Fruit fly (Drosophila melanogaster): ENCODE measurements around the gene Qtzl.

Qtzl gene

DNA sequence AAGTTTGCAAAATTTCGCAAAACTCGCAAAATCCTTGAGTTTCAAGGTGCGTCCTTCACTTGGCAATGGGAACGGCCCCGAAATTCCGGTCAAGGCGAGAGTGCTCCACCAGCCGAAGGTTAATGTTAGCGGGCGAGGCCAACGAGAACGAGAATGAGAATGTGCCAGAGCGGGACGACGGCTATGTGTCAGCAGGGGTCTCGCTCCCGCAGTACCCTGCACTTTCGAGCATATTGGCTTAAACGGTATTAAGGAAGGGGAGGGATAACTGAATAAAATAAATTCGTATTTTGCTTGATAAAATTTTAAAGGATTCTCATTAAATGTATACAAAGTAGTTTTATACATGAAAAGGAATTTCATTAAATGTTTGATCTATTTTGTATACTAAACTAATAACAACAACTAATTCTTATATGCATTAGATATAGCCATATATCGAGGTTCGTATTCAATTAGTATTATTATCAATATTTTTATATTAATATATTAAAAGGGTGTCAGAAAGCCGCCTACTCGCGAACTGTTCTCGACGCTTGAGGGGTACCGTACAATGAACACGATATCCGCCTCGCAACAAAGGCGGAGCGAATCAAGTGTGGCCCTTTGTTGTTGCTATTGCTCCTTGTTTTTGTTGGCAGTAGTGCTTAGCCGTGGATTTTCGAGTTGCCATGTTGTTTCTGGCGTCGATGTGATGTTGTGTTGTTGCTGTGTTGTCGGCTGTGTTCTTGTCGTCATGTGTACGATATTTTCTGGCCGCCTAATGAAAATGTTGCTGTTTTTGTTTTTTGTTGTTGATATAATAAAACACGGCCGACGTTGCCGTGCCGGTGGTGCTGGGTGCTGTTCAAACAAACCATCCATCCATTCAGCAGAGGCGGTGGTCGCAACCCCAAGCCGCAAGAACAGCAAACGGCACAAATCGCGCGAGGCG, 11.1 kb downstream of the Qtzl start (continued):
- TF ChIP-seq bigmax (GFP tag; optimal IDR thresholded peaks at IDR 0.05) (no peak), CG8281 (tag; optimal IDR thresholded peaks at IDR 0.05) (peak; percentile 82), gfzf (GFP tag; optimal IDR thresholded peaks at IDR 0.05) (no peak), hth (optimal IDR thresholded peaks at IDR 0.05) (no peak), CG12391 (tag; optimal IDR thresholded peaks at IDR 0.05) (peak; percentile 98), HmgD (GFP tag; optimal IDR thresholded peaks at IDR 0.05) (no peak), fd3F (GFP tag; optimal IDR thresholded peaks at IDR 0.05) (peak; percentile 92), CG7556 (GFP tag; optimal IDR thresholded peaks at IDR 0.05) (peak; percentile 99), CG7372 (GFP tag; IDR thresholded peaks at IDR 0.05) (no peak), HHEX (GFP tag; optimal IDR thresholded peaks at IDR 0.05) (peak; percentile 93)

dm6 chr2L:12007331-12007791, 11.8 kb downstream of the Qtzl start:
- TF ChIP-seq CG9876 (GFP tag; optimal IDR thresholded peaks at IDR 0.05) (no peak), CG18764 (GFP tag; optimal IDR thresholded peaks at IDR 0.05) (peak; percentile 56), pfk (GFP tag; optimal IDR thresholded peaks at IDR 0.05) (peak; percentile 76), Ssrp (tag; optimal IDR thresholded peaks at IDR 0.05) (no peak), klu (GFP tag; IDR thresholded peaks at IDR 0.05) (no peak), CoRest (tag; optimal IDR thresholded peaks at IDR 0.05) (peak; percentile 21), CG11247 (GFP tag; IDR thresholded peaks at IDR 0.05) (no peak), kay (GFP tag; optimal IDR thresholded peaks at IDR 0.05) (peak; percentile 89), CG9215 (GFP tag; IDR thresholded peaks at IDR 0.05) (no peak), hbn (GFP tag; IDR thresholded peaks at IDR 0.05; ENCODE audit: partially characterized antibody) (no peak), CG12942 (GFP tag; optimal IDR thresholded peaks at IDR 0.05) (no peak), CG4730 (GFP tag; IDR thresholded peaks at IDR 0.05) (no peak), ems (GFP tag; optimal IDR thresholded peaks at IDR 0.05) (peak; percentile 12), stwl (tag; optimal IDR thresholded peaks at IDR 0.05) (peak; percentile 43), CG3847 (GFP tag; IDR thresholded peaks at IDR 0.05) (no peak), CG4282 (GFP tag; optimal IDR thresholded peaks at IDR 0.05) (no peak), CG6175 (GFP tag; IDR thresholded peaks at IDR 0.05) (no peak), Six4 (GFP tag; optimal IDR thresholded peaks at IDR 0.05) (no peak), CG34376 (GFP tag; optimal IDR thresholded peaks at IDR 0.05) (peak; percentile 98), YL-1 (GFP tag; optimal IDR thresholded peaks at IDR 0.05) (no peak), NFAT (GFP tag; IDR thresholded peaks at IDR 0.05) (no peak), ap (GFP tag; IDR thresholded peaks at IDR 0.05) (no peak), Mrtf (GFP tag; IDR thresholded peaks at IDR 0.05) (no peak), phol (tag; optimal IDR thresholded peaks at IDR 0.05) (peak; percentile 26), sens-2 (GFP tag; IDR thresholded peaks at IDR 0.05) (no peak), Oaz (GFP tag; IDR thresholded peaks at IDR 0.05) (no peak), Dp (GFP tag; optimal IDR thresholded peaks at IDR 0.05) (peak; percentile 76), HmgZ (tag; optimal IDR thresholded peaks at IDR 0.05) (peak; percentile 93), CG13287 (GFP tag; IDR thresholded peaks at IDR 0.05; ENCODE audit: partially characterized antibody) (no peak), MTF-1 (GFP tag; optimal IDR thresholded peaks at IDR 0.05; ENCODE audit: borderline replicate concordance) (peak; percentile 53), Stat92E (GFP tag; optimal IDR thresholded peaks at IDR 0.05) (peak in 1 of 3 experiments; percentile 97), vvl (GFP tag; IDR thresholded peaks at IDR 0.05) (no peak), psq (GFP tag; optimal IDR thresholded peaks at IDR 0.05) (peak; percentile 6), CG2889 (GFP tag; IDR thresholded peaks at IDR 0.05) (no peak), Nf-YC (tag; optimal IDR thresholded peaks at IDR 0.05) (peak; percentile 98), ro (GFP tag; IDR thresholded peaks at IDR 0.05) (no peak), Dek (tag; optimal IDR thresholded peaks at IDR 0.05) (peak; percentile 47), Lim3 (GFP tag; IDR thresholded peaks at IDR 0.05) (no peak), CG11696 (GFP tag; IDR thresholded peaks at IDR 0.05) (no peak)

All from whole organism, embryonic.